Fruit fly (Drosophila melanogaster): Measurements from ENCODE around the gene CG15167.

Gene CG15167

DNA sequence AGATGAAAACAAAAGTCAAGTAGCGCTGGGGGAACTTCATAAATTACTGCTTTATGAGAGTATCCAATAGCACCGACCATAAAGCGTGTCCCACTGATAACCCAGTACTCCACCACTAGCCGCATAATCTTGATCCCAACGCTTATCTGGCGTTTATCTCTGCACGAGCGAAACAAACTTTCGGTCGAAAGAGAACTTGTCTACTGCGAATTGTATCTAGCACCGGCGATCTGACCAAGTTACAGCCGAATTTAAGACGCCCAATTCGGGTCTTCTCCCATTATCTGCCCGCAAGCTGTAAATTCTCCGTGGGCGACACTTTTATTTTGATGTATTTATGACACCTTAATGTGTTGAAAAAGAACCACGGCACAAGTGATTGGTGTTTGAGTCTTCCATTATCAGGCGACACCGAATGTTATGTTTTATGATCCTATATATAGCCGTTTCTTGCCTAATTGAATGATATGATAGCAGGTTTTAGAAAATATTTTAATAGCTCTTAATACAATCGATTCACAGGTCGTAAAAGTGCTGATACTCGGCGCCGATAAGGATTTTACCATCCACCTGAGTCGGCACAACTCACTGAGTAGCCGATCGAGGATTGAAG, 49.7 kb downstream of the CG15167 start:
- no peak for TF ChIP-seq CG10348 (GFP tag; IDR thresholded peaks at IDR 0.05)
- no peak for TF ChIP-seq CG34367 (tag; optimal IDR thresholded peaks at IDR 0.05)
- TF ChIP-seq Ets98B (GFP tag; IDR thresholded peaks at IDR 0.05) = no peak
- TF ChIP-seq CG14655 (GFP tag; optimal IDR thresholded peaks at IDR 0.05) = no peak
- TF ChIP-seq CG32121 (GFP tag; IDR thresholded peaks at IDR 0.05) = no peak
- no peak for TF ChIP-seq gl (tag; optimal IDR thresholded peaks at IDR 0.05)
- TF ChIP-seq Pif1B (GFP tag; optimal IDR thresholded peaks at IDR 0.05) = no peak
- TF ChIP-seq CG13204 (GFP tag; optimal IDR thresholded peaks at IDR 0.05) = no peak
- no peak for TF ChIP-seq CG9948 (tag; optimal IDR thresholded peaks at IDR 0.05)
- no peak for TF ChIP-seq CG8159 (tag; optimal IDR thresholded peaks at IDR 0.05)

All from whole organism, pupa.